Worm (Caenorhabditis elegans) whole organism, L4 larva: ENCODE results near the gene sec-24.1.

Source experiments
- D1046.2 ChIP-seq: fragments of 200-800 bp; sonication (Bioruptor generic); IDR thresholded peaks from 2 replicates; pipeline ENCODE4 v1.3.6; 2022; ENCODE audit warnings: missing genetic modification characterization, missing compliant biosample characterization
- F37D6.2 ChIP-seq: sonication (generic microtip); optimal IDR thresholded peaks from 2 replicates; lab custom pipeline; 2016; ENCODE audit warnings: mild to moderate bottlenecking, missing genetic modification characterization, missing compliant biosample characterization
- F44E2.7 ChIP-seq: fragments of 200-800 bp; sonication (Bioruptor generic); IDR thresholded peaks from 2 replicates; pipeline ENCODE4 v2.1.2; 2022; ENCODE audit warnings: missing genetic modification characterization, missing compliant biosample characterization
- Y105C5A.15 ChIP-seq: fragments of 200-800 bp; sonication (Bioruptor generic); IDR thresholded peaks from 2 replicates; pipeline ENCODE4 v1.3.6; 2022; ENCODE audit warnings: missing genetic modification characterization, missing compliant biosample characterization
- Y48G9A.11 ChIP-seq: fragments of 200-800 bp; sonication (Bioruptor generic); IDR thresholded peaks from 2 replicates; pipeline ENCODE4 v1.3.6; 2022; ENCODE audit warnings: missing genetic modification reagents, missing genetic modification characterization, missing compliant biosample characterization
- Y75B8A.6 ChIP-seq: fragments of 200-800 bp; sonication (Bioruptor generic); IDR thresholded peaks from 2 replicates; pipeline ENCODE4 v1.3.6; 2022; ENCODE audit warnings: missing genetic modification reagents, missing genetic modification characterization, missing compliant biosample characterization
- ZK546.5 ChIP-seq, 2 experiments: sonication (generic microtip); optimal IDR thresholded peaks; 2 replicates each; lab custom pipeline; 2017; ENCODE audit warnings: missing biosample characterization in 2 of 2, missing genetic modification characterization in 2 of 2
- aha-1 ChIP-seq: fragments of 150-350 bp; peaks from one replicate; lab custom pipeline; 2014; ENCODE audit warnings: missing biosample characterization, missing genetic modification characterization
- aly-2 ChIP-seq: sonication (generic microtip); optimal IDR thresholded peaks from 2 replicates; lab custom pipeline; 2018; ENCODE audit warnings: missing biosample characterization, missing genetic modification characterization
- ceh-44 ChIP-seq: fragments of 200-800 bp; sonication (Bioruptor generic); IDR thresholded peaks from 2 replicates; pipeline ENCODE4 v1.3.6; 2022; ENCODE audit warnings: missing genetic modification reagents, missing genetic modification characterization, missing compliant biosample characterization
- ces-1 ChIP-seq: fragments of 150-350 bp; sonication (generic microtip); optimal IDR thresholded peaks from 4 replicates; lab custom pipeline; 2014; ENCODE audit warnings: missing biosample characterization, missing genetic modification reagents, missing genetic modification characterization
- ctbp-1 ChIP-seq: fragments of 200-800 bp; sonication (Bioruptor generic); IDR thresholded peaks from 2 replicates; pipeline ENCODE4 v1.3.6; 2022; ENCODE audit warnings: missing genetic modification reagents, missing genetic modification characterization, missing compliant biosample characterization
- daf-12 ChIP-seq: fragments of 150-350 bp; optimal IDR thresholded peaks from 2 replicates; lab custom pipeline; 2014; ENCODE audit warnings: missing biosample characterization, missing genetic modification reagents, missing genetic modification characterization
- daf-16 ChIP-seq, 3 experiments: sonication (generic microtip); optimal IDR thresholded peaks; 2 replicates each; lab custom pipeline; 2016 to 2017; ENCODE audit warnings: missing genetic modification characterization in 3 of 3, missing genetic modification reagents in 3 of 3, mild to moderate bottlenecking in 2 of 3, missing compliant biosample characterization in 2 of 3, missing biosample characterization in 1 of 3, moderate library complexity in 1 of 3
- daf-19 ChIP-seq: fragments of 200-800 bp; sonication (Bioruptor generic); conservative IDR thresholded peaks from 2 replicates; pipeline ENCODE4 v1.3.6; 2022; ENCODE audit warnings: missing genetic modification characterization, missing compliant biosample characterization
- dmd-6 ChIP-seq: fragments of 200-800 bp; sonication (Bioruptor generic); IDR thresholded peaks from 2 replicates; pipeline ENCODE4 v1.3.6; 2022; ENCODE audit warnings: missing genetic modification reagents, missing genetic modification characterization, missing compliant biosample characterization
- dmd-9 ChIP-seq: fragments of 200-800 bp; sonication (Bioruptor generic); IDR thresholded peaks from 2 replicates; pipeline ENCODE4 v1.3.6; 2022; ENCODE audit warnings: missing genetic modification reagents, missing genetic modification characterization, missing compliant biosample characterization
- duxl-1 ChIP-seq: sonication (generic microtip); optimal IDR thresholded peaks from 2 replicates; lab custom pipeline; 2016; ENCODE audit warnings: mild to moderate bottlenecking, missing genetic modification characterization, moderate library complexity, missing compliant biosample characterization; ENCODE audit not compliant: poor library complexity
- egl-27 ChIP-seq: sonication (generic microtip); optimal IDR thresholded peaks from 3 replicates; lab custom pipeline; 2017; ENCODE audit warnings: missing biosample characterization, missing genetic modification reagents, missing genetic modification characterization
- egl-43 ChIP-seq: fragments of 200-800 bp; sonication (Bioruptor generic); IDR thresholded peaks from 2 replicates; pipeline ENCODE4 v1.3.6; 2022; ENCODE audit warnings: missing genetic modification reagents, missing genetic modification characterization, missing compliant biosample characterization
- fkh-10 ChIP-seq: fragments of 150-350 bp; optimal IDR thresholded peaks from 2 replicates; lab custom pipeline; 2014; ENCODE audit warnings: missing biosample characterization, missing genetic modification reagents, missing genetic modification characterization
- gei-8 ChIP-seq: fragments of 200-800 bp; sonication (Bioruptor generic); optimal IDR thresholded peaks from 2 replicates; lab custom pipeline; 2018; ENCODE audit warnings: mild to moderate bottlenecking, missing genetic modification characterization, missing compliant biosample characterization
- hif-1 ChIP-seq, 2 experiments: sonication (generic microtip); optimal IDR thresholded peaks; 2 replicates each; lab custom pipeline; 2016 to 2017; ENCODE audit warnings: missing compliant biosample characterization in 2 of 2, missing genetic modification characterization in 2 of 2, missing genetic modification reagents in 2 of 2, missing genotype in 2 of 2, mild to moderate bottlenecking in 1 of 2
- hlh-30 ChIP-seq: sonication (generic microtip); optimal IDR thresholded peaks from 2 replicates; lab custom pipeline; 2017; ENCODE audit warnings: antibody characterized with exemption, mild to moderate bottlenecking, missing genetic modification characterization, missing compliant biosample characterization; ENCODE audit not compliant: insufficient read depth
- hmg-1.1 ChIP-seq: fragments of 200-800 bp; sonication (Bioruptor generic); IDR thresholded peaks from 2 replicates; pipeline ENCODE4 v1.3.6; 2022; ENCODE audit warnings: missing genetic modification reagents, missing genetic modification characterization, missing compliant biosample characterization
- jun-1 ChIP-seq: fragments of 150-350 bp; optimal IDR thresholded peaks from 2 replicates; lab custom pipeline; 2014; ENCODE audit warnings: missing biosample characterization, missing genetic modification reagents, missing genetic modification characterization
- lim-7 ChIP-seq: fragments of 200-800 bp; sonication (Bioruptor generic); IDR thresholded peaks from 2 replicates; pipeline ENCODE4 v1.3.6; 2022; ENCODE audit warnings: missing genetic modification characterization, missing compliant biosample characterization
- lin-1 ChIP-seq: fragments of 200-800 bp; sonication (Bioruptor generic); IDR thresholded peaks from 2 replicates; pipeline ENCODE4 v1.3.6; 2022; ENCODE audit warnings: missing genetic modification reagents, missing genetic modification characterization, missing compliant biosample characterization
- lin-38 ChIP-seq: fragments of 200-800 bp; sonication (Bioruptor generic); IDR thresholded peaks from 2 replicates; pipeline ENCODE4 v1.3.6; 2022; ENCODE audit warnings: missing genetic modification reagents, missing genetic modification characterization, missing compliant biosample characterization
- lin-39 ChIP-seq: fragments of 150-350 bp; optimal IDR thresholded peaks from 2 replicates; lab custom pipeline; 2014; ENCODE audit warnings: missing biosample characterization, missing genetic modification reagents, missing genetic modification characterization
- mdl-1 ChIP-seq, 2 experiments: fragments of 150-350 bp in 1 of 2; sonication (generic microtip) in 1 of 2; optimal IDR thresholded peaks; 2 replicates each; lab custom pipeline; 2014 to 2017; ENCODE audit warnings: missing biosample characterization in 2 of 2, missing genetic modification characterization in 2 of 2
- mep-1 ChIP-seq: fragments of 150-350 bp; sonication (generic microtip); optimal IDR thresholded peaks from 3 replicates; lab custom pipeline; 2014; ENCODE audit warnings: missing biosample characterization, missing genetic modification characterization
- mes-2 ChIP-seq: sonication (generic microtip); optimal IDR thresholded peaks from 2 replicates; lab custom pipeline; 2016; ENCODE audit warnings: missing genotype, mild to moderate bottlenecking, missing genetic modification characterization, missing compliant biosample characterization; ENCODE audit not compliant: poor library complexity, severe bottlenecking
- mxl-2 ChIP-seq: fragments of 200-800 bp; sonication (Bioruptor generic); conservative IDR thresholded peaks from 2 replicates; pipeline ENCODE4 v1.3.6; 2022; ENCODE audit warnings: missing genetic modification reagents, missing genetic modification characterization, missing compliant biosample characterization
- mxl-3 ChIP-seq: fragments of 200-800 bp; sonication (Bioruptor generic); optimal IDR thresholded peaks from 2 replicates; lab custom pipeline; 2018; ENCODE audit warnings: mild to moderate bottlenecking, missing genetic modification characterization, missing compliant biosample characterization
- nhr-102 ChIP-seq: sonication (generic microtip); optimal IDR thresholded peaks from 2 replicates; lab custom pipeline; 2016; ENCODE audit warnings: mild to moderate bottlenecking, missing genetic modification characterization, moderate library complexity, missing compliant biosample characterization
- nhr-28 ChIP-seq: fragments of 150-350 bp; optimal IDR thresholded peaks from 2 replicates; lab custom pipeline; 2014; ENCODE audit warnings: missing biosample characterization, missing genetic modification characterization
- nhr-42 ChIP-seq: fragments of 200-800 bp; sonication (Bioruptor generic); IDR thresholded peaks from 2 replicates; pipeline ENCODE4 v1.3.6; 2022; ENCODE audit warnings: missing genetic modification characterization, missing compliant biosample characterization
- nhr-6 ChIP-seq: fragments of 150-350 bp; optimal IDR thresholded peaks from 2 replicates; lab custom pipeline; 2014; ENCODE audit warnings: missing biosample characterization, missing genetic modification characterization
- nhr-77 ChIP-seq: fragments of 150-350 bp; optimal IDR thresholded peaks from 2 replicates; lab custom pipeline; 2014; ENCODE audit warnings: missing biosample characterization, missing genetic modification characterization
- php-3 ChIP-seq: fragments of 200-800 bp; sonication (Bioruptor generic); IDR thresholded peaks from 2 replicates; pipeline ENCODE4 v1.3.6; 2022; ENCODE audit warnings: missing genetic modification reagents, missing genetic modification characterization, missing compliant biosample characterization
- pqm-1 ChIP-seq: sonication (generic microtip); optimal IDR thresholded peaks from 2 replicates; lab custom pipeline; 2017; ENCODE audit warnings: missing biosample characterization, missing genetic modification characterization
- rbr-2 ChIP-seq: sonication (generic microtip); optimal IDR thresholded peaks from 2 replicates; lab custom pipeline; 2016; ENCODE audit warnings: missing genotype, missing genetic modification characterization, missing compliant biosample characterization
- set-16 ChIP-seq: fragments of 200-800 bp; sonication (Bioruptor generic); IDR thresholded peaks from 2 replicates; pipeline ENCODE4 v1.3.6; 2022; ENCODE audit warnings: missing genetic modification reagents, missing genetic modification characterization, missing compliant biosample characterization
- snpc-4 ChIP-seq: fragments of 150-350 bp; optimal IDR thresholded peaks from 2 replicates; lab custom pipeline; 2014; ENCODE audit warnings: missing biosample characterization, missing genetic modification characterization
- spr-3 ChIP-seq: fragments of 200-800 bp; sonication (Bioruptor generic); optimal IDR thresholded peaks from 2 replicates; lab custom pipeline; 2018; ENCODE audit warnings: mild to moderate bottlenecking, missing genetic modification characterization, missing compliant biosample characterization
- unc-130 ChIP-seq: sonication (generic microtip); optimal IDR thresholded peaks from 2 replicates; lab custom pipeline; 2016; ENCODE audit warnings: missing genetic modification reagents, missing genetic modification characterization, missing compliant biosample characterization
- zip-11 ChIP-seq: fragments of 200-800 bp; sonication (Bioruptor generic); IDR thresholded peaks from 2 replicates; pipeline ENCODE4 v1.3.6; 2022; ENCODE audit warnings: missing genetic modification characterization, missing compliant biosample characterization

Gene sec-24.1

DNA sequence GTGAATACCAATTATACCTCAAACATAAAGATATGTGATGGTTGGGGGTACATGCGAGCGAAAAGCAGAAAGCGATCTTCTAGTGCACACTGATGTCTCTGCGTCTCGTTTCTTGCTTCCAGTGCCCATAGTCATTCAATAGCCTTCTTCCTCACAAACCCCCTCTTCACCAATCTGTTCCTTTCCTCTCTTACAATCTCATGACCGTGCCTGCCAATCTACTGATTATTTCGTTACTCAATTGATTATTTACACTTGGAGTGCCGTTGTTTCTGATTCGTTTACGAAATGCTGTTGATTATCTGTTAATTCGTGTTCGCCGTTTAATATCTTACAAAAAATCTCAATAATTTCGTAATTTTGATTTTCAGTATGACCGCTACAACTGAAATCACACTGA, 18.9 kb upstream of the sec-24.1 start (continued):
- TF ChIP-seq gei-8 (no peak), zip-11 (GFP tag; lab: Robert Waterston, UW) (no peak), unc-130 (GFP tag; lab: Kevin White, UChicago) (no peak), mes-2 (tag; lab: Kevin White, UChicago) (peak; percentile 20), nhr-28 (tag; lab: Kevin White, UChicago) (no peak), fkh-10 (no peak), aha-1 (tag; lab: Kevin White, UChicago) (no peak), Y105C5A.15 (GFP tag; lab: Robert Waterston, UW) (no peak), dmd-6 (GFP tag; lab: Robert Waterston, UW) (no peak), daf-12 (tag; lab: Kevin White, UChicago) (no peak), hif-1 (tag; optimal IDR thresholded peaks at IDR 0.05; lab: Kevin White, UChicago) (no peak)

- TF ChIP-seq lin-1 (GFP tag; lab: Robert Waterston, UW) (no peak), fkh-10 (no peak), ces-1 (no peak), gei-8 (no peak), nhr-77 (no peak), daf-19 (GFP tag; lab: Robert Waterston, UW) (no peak), Y48G9A.11 (GFP tag; lab: Robert Waterston, UW) (0 out of 2 replicates have a peak, but pooled peaks have one; percentile 44), ZK546.5 (tag; optimal IDR thresholded peaks at IDR 0.05; lab: Kevin White, UChicago) (no peak), dmd-6 (GFP tag; lab: Robert Waterston, UW) (0 out of 2 replicates have a peak, but pooled peaks have one; percentile 18), jun-1 (tag; lab: Kevin White, UChicago) (no peak), aly-2 (tag; lab: Kevin White, UChicago) (no peak), hlh-30 (tag; lab: Kevin White, UChicago) (peak; percentile 60), mep-1 (tag; lab: Kevin White, UChicago) (peak; percentile 38), hmg-1.1 (GFP tag; lab: Robert Waterston, UW) (peak; percentile 27; the same call in 1 of the 2 replicates), php-3 (no peak), mxl-3 (GFP tag; lab: Kevin White, UChicago) (peak; percentile 10), D1046.2 (no peak), nhr-42 (GFP tag; lab: Robert Waterston, UW) (no peak), lin-38 (GFP tag; lab: Robert Waterston, UW) (no peak), Y75B8A.6 (GFP tag; lab: Robert Waterston, UW) (no peak), ctbp-1 (GFP tag; lab: Robert Waterston, UW) (no peak), snpc-4 (tag; lab: Kevin White, UChicago) (no peak), F44E2.7 (GFP tag; lab: Robert Waterston, UW) (no peak), hif-1 (tag; optimal IDR thresholded peaks at IDR 0.05; lab: Kevin White, UChicago) (no peak), daf-16 (GFP tag; optimal IDR thresholded peaks at IDR 0.05; lab: Kevin White, UChicago) (no peak), daf-16 (tag; optimal IDR thresholded peaks at IDR 0.05; lab: Kevin White, UChicago) (peak; percentile 45), lim-7 (GFP tag; lab: Robert Waterston, UW) (no peak), duxl-1 (tag; lab: Kevin White, UChicago) (no peak), nhr-102 (no peak), nhr-6 (peak; percentile 30), lin-39 (tag; lab: Kevin White, UChicago) (no peak), mxl-2 (GFP tag; lab: Robert Waterston, UW) (no peak), pqm-1 (tag; lab: Kevin White, UChicago) (no peak), rbr-2 (tag; lab: Kevin White, UChicago) (no peak), aha-1 (tag; lab: Kevin White, UChicago) (no peak), F37D6.2 (tag; lab: Kevin White, UChicago) (peak; percentile 33), spr-3 (GFP tag; lab: Kevin White, UChicago) (no peak), dmd-9 (0 out of 2 replicates have a peak, but pooled peaks have one; percentile 11), egl-43 (GFP tag; lab: Robert Waterston, UW) (peak; percentile 84), ceh-44 (GFP tag; lab: Robert Waterston, UW) (0 out of 2 replicates have a peak, but pooled peaks have one; percentile 14), mdl-1 (tag; optimal IDR thresholded peaks at IDR 0.05; lab: Kevin White, UChicago) (no peak), egl-27 (tag; lab: Kevin White, UChicago) (no peak), mes-2 (tag; lab: Kevin White, UChicago) (no peak), set-16 (GFP tag; lab: Robert Waterston, UW) (peak; percentile 95)
Measured at ce11 chrIV:11583906-11584378, 17.9 kb upstream of the sec-24.1 start, which contains the start of gene F12F6.1. F12F6.1 (plus strand) TSS chrIV:11583956.
